Worm (Caenorhabditis elegans): ENCODE data around the gene srh-190.

DNA sequence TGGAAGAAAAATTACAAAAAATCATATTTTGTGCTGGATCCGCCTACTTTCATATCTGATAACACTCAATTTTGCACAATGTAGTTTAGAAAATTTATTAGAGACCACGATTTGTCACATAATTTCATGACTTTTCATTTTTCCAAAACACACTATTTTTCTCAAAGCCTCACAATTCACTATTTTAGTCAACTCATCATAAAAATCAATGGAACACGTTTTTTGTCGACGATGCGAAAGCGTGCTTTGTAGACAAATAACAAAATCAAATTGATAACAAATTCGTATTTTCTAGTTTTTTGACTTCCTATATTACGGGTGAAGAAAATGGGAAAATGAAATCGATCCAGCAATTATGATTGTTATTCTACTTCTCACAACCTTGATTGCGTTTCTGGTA is 39.0 kb downstream of the srh-190 start, which contains the start of gene cyp-35B2:
- TF ChIP-seq fos-1 (tag; optimal IDR thresholded peaks at IDR 0.05) (no peak), unc-62 (GFP tag; optimal IDR thresholded peaks at IDR 0.05) (no peak), blmp-1 (tag; optimal IDR thresholded peaks at IDR 0.05; ENCODE audit: insufficient read depth) (no peak), nhr-25 (tag; optimal IDR thresholded peaks at IDR 0.05) (no peak), nhr-11 (tag; optimal IDR thresholded peaks at IDR 0.05) (no peak), snpc-4 (tag; optimal IDR thresholded peaks at IDR 0.05) (no peak), ceh-16 (tag; optimal IDR thresholded peaks at IDR 0.05) (no peak), zag-1 (tag; optimal IDR thresholded peaks at IDR 0.05) (no peak), nhr-23 (tag; optimal IDR thresholded peaks at IDR 0.05) (no peak), ama-1 (optimal IDR thresholded peaks at IDR 0.05) (no peak), dmd-4 (tag; optimal IDR thresholded peaks at IDR 0.05) (no peak), unc-39 (tag; optimal IDR thresholded peaks at IDR 0.05) (no peak), skn-1 (tag; optimal IDR thresholded peaks at IDR 0.05) (no peak)
